Worm (Caenorhabditis elegans): Measurements from ENCODE around the gene lgc-22.

lgc-22 gene

DNA sequence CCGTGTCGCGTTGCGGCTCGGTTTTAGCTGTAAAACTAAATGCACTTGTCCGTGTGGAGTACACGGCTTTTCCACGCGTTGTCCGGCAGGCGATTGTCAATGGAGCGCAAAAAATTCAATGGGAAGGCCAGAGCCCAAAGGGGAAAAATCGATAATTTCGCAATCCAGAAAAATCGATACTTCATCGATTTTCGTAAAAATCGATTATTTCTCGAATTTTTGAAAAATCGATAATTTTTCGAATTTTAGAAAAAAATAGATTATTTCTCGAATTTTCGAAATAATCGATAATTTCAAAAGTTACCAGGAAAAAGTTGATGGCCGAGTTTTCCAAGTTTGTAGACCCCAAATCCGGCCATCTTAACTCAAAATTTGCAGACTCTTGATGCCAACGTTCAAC is 18.4 kb downstream of the lgc-22 start:
- TF ChIP-seq F13H6.1 (tag; optimal IDR thresholded peaks at IDR 0.05) (no peak), nhr-21 (tag; optimal IDR thresholded peaks at IDR 0.05) (no peak), nhr-25 (tag; optimal IDR thresholded peaks at IDR 0.05) (no peak), nhr-23 (tag; optimal IDR thresholded peaks at IDR 0.05) (no peak), skn-1 (tag; optimal IDR thresholded peaks at IDR 0.05) (no peak)

DNA sequence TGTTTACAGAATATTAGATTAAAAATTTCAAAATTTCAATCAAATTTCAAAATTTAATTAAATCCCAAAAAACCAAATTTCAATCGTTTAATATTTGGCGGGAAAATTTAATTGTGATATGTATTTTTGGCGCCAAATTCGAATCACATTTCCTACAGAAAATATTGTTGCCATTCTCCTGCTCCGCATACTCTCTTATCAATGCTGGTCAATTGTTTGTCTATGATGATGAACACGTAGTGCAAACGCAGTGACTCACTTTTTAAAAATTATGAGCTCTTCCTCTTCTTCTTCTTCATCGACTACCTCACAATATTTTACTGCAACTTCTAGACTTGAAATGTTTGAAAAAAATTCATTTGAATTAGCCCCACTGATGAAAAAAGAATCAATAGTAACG is 25.3 kb downstream of the lgc-22 start, which contains the start of gene trpl-2:
trpl-2 (plus strand) TSS at position 210 of the 400 bp plus-strand sequence.
- peak; percentile 75 for TF ChIP-seq fos-1 (tag; optimal IDR thresholded peaks at IDR 0.05)
- TF ChIP-seq unc-39 (tag; optimal IDR thresholded peaks at IDR 0.05): no peak

DNA sequence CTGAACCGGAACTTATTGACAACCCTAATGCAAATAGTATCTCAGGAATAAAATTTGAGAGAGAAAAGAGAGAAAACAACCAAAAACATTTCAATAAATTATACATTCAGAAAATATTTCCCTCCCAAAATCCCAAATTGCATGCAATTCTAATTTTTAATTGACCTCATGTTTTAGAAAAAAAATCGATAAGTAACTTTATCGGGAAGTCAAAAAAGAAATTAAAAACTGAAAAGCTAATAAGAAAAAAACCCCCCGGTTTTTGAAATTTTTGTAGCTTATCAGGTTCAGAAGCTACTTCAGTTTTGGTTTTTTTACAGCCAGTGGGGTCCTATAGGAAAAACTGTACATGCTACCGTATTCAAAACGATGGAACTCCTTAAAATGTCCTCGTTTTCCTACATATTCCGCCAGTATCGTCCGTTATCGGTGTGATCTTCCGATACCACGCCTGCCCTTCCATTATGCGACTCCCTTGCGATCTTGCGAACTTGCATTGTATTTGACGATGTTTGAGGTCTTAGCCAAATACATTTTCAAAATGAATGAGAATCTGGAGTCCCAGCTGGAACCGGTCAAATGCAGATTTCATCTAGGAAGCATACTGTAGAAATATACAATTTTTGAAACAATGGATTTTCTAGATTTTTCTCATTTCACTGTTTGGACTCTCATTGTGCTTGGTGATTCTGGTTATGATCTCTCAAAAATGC is 35.2 kb downstream of the lgc-22 start, which contains the start of the genes W03B1.3 and oac-51:
W03B1.3 (minus strand) TSS at position 101 of the 713 bp plus-strand sequence.
oac-51 (plus strand) TSS at position 663 of the 713 bp plus-strand sequence.
- TF ChIP-seq mbf-1 (tag; optimal IDR thresholded peaks at IDR 0.05): no peak
- no peak for TF ChIP-seq crh-2 (tag; optimal IDR thresholded peaks at IDR 0.05)
- no peak for TF ChIP-seq nhr-129 (tag; optimal IDR thresholded peaks at IDR 0.05)
- TF ChIP-seq nhr-77 (tag; optimal IDR thresholded peaks at IDR 0.05): no peak
- TF ChIP-seq zag-1 (tag; optimal IDR thresholded peaks at IDR 0.05): no peak
- TF ChIP-seq mdl-1 (tag; optimal IDR thresholded peaks at IDR 0.05): no peak
- TF ChIP-seq nhr-23 (tag; optimal IDR thresholded peaks at IDR 0.05): no peak
- TF ChIP-seq egl-27 (tag; optimal IDR thresholded peaks at IDR 0.05): no peak
- no peak for TF ChIP-seq ceh-16 (tag; optimal IDR thresholded peaks at IDR 0.05)
- TF ChIP-seq sma-3 (GFP tag; optimal IDR thresholded peaks at IDR 0.05): no peak

DNA sequence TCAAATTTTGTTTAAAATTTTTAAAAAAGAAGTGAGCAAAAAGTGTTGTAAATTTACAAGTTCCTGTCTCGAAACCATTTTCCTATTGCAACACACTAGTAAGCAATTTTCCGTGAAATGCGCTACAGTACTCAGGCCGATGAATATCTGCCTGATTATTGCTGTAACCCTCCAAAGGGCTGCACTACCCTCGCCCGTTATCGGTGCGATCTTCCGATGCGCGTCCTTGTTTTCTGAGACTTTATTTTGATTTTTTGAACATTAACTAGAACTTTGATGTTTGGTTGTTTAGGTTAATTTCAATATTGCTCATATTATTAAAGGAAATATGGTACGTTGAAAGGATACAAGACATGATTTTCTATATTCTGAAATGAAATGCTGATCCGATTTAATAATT is 37.1 kb downstream of the lgc-22 start:
- TF ChIP-seq Y55F3AM.14 (GFP tag; optimal IDR thresholded peaks at IDR 0.05): no peak
- TF ChIP-seq nhr-237 (tag; optimal IDR thresholded peaks at IDR 0.05): no peak
- no peak for TF ChIP-seq nhr-10 (tag; optimal IDR thresholded peaks at IDR 0.05)
- TF ChIP-seq elt-1 (tag; optimal IDR thresholded peaks at IDR 0.05): peak; percentile 76
- peak; percentile 55 for TF ChIP-seq nhr-23 (tag; optimal IDR thresholded peaks at IDR 0.05)
- TF ChIP-seq ceh-16 (tag; optimal IDR thresholded peaks at IDR 0.05): peak; percentile 23
- TF ChIP-seq sma-9 (GFP tag; optimal IDR thresholded peaks at IDR 0.05): peak; percentile 62
- no peak for TF ChIP-seq sma-9 (tag; optimal IDR thresholded peaks at IDR 0.05)
- TF ChIP-seq sem-4 (tag; optimal IDR thresholded peaks at IDR 0.05): no peak
- no peak for TF ChIP-seq nhr-129 (tag; optimal IDR thresholded peaks at IDR 0.05)
- no peak for TF ChIP-seq elt-3 (tag; optimal IDR thresholded peaks at IDR 0.05)
- TF ChIP-seq C34F6.9 (tag; optimal IDR thresholded peaks at IDR 0.05): no peak
- TF ChIP-seq snpc-4 (tag; optimal IDR thresholded peaks at IDR 0.05): no peak

DNA sequence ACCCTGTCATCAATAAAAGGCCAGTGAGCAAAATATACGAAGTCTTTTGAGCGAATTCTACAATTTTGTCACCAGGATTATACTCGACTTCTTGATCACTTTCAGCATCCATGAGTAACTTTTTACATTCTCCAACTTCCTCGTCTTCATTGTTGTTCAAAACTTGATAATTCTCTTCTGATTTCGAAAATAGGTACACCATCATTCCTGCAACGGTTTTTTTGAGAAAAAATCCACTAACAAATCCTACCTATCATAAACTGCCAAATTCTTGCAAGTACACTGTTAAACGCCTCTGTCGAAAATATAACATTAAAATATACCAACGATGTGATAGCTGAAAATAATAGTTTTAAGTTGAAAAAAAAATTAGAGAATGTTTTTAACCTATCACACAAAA is 43.7 kb downstream of the lgc-22 start:
- TF ChIP-seq nhr-11 (tag; optimal IDR thresholded peaks at IDR 0.05) (no peak), ztf-1 (GFP tag; conservative IDR thresholded peaks at IDR 0.05) (no peak), nhr-237 (tag; optimal IDR thresholded peaks at IDR 0.05) (no peak), alr-1 (tag; optimal IDR thresholded peaks at IDR 0.05) (no peak), gmeb-1 (tag; optimal IDR thresholded peaks at IDR 0.05) (no peak), ztf-11 (tag; optimal IDR thresholded peaks at IDR 0.05) (no peak), nhr-10 (tag; optimal IDR thresholded peaks at IDR 0.05) (no peak)

DNA sequence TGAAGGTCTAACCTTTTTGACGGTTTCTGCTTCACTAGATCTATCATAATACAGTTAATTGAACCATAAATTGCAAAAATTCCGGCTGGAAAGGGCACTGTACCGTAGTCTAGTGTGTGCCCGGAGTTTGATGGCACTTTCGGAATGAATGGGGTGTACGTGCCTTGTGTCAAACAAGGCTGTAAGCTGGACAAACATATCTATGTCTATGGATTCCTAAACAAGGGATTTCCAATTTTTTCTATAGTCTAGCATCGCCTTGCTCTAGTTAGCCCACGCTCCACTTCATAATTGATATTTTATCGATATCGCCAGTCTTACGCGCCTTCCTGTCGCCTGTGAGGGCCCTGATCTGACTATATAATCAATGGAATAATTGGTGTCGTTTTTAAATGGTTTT is 45.4 kb downstream of the lgc-22 start, which contains the start of gene oac-52:
oac-52 (minus strand) TSS at position 101 of the 400 bp plus-strand sequence.
- TF ChIP-seq dmd-4 (tag; optimal IDR thresholded peaks at IDR 0.05): no peak
- no peak for TF ChIP-seq elt-1 (tag; optimal IDR thresholded peaks at IDR 0.05)
- TF ChIP-seq ZK546.5 (tag; optimal IDR thresholded peaks at IDR 0.05): no peak
- TF ChIP-seq ztf-11 (tag; optimal IDR thresholded peaks at IDR 0.05): no peak
- no peak for TF ChIP-seq lsy-2 (tag; optimal IDR thresholded peaks at IDR 0.05)
- no peak for TF ChIP-seq nhr-6 (tag; optimal IDR thresholded peaks at IDR 0.05)
- TF ChIP-seq zag-1 (tag; optimal IDR thresholded peaks at IDR 0.05): no peak
- no peak for TF ChIP-seq lin-11 (tag; optimal IDR thresholded peaks at IDR 0.05)
- no peak for TF ChIP-seq snpc-4 (tag; optimal IDR thresholded peaks at IDR 0.05)
- TF ChIP-seq blmp-1 (tag; optimal IDR thresholded peaks at IDR 0.05; ENCODE audit: insufficient read depth): no peak
- no peak for TF ChIP-seq ztf-1 (GFP tag; conservative IDR thresholded peaks at IDR 0.05)
- no peak for TF ChIP-seq nhr-25 (tag; optimal IDR thresholded peaks at IDR 0.05)
- TF ChIP-seq peb-1 (tag; optimal IDR thresholded peaks at IDR 0.05): no peak
- TF ChIP-seq crh-2 (tag; optimal IDR thresholded peaks at IDR 0.05): no peak
- TF ChIP-seq nhr-21 (tag; optimal IDR thresholded peaks at IDR 0.05): no peak
- no peak for TF ChIP-seq sma-9 (GFP tag; optimal IDR thresholded peaks at IDR 0.05)
- no peak for TF ChIP-seq sma-9 (tag; optimal IDR thresholded peaks at IDR 0.05)
- TF ChIP-seq alr-1 (tag; optimal IDR thresholded peaks at IDR 0.05): no peak

Measured in whole organism, L2 larva.